Worm (Caenorhabditis elegans) whole organism, midembryonic: ENCODE results near the gene tir-1.

ENCODE experiments used
- T22C8.4 ChIP-seq: fragments of 200-800 bp; sonication (Bioruptor generic); IDR thresholded peaks from 2 replicates; pipeline ENCODE4 v1.3.6; 2022; ENCODE audit warnings: missing genetic modification characterization, missing compliant biosample characterization
- cog-1 ChIP-seq: sonication (generic microtip); optimal IDR thresholded peaks from 2 replicates; lab custom pipeline; 2016; ENCODE audit warnings: missing genetic modification characterization, missing compliant biosample characterization
- flt-1 ChIP-seq: fragments of 200-800 bp; sonication (Bioruptor generic); IDR thresholded peaks from 2 replicates; pipeline ENCODE4 v1.3.6; 2022; ENCODE audit warnings: missing genetic modification characterization, missing compliant biosample characterization
- klf-2 ChIP-seq: fragments of 200-800 bp; sonication (Bioruptor generic); conservative IDR thresholded peaks from 2 replicates; pipeline ENCODE4 v1.3.6; 2022; ENCODE audit warnings: missing genetic modification reagents, missing genetic modification characterization, missing compliant biosample characterization
- med-1 ChIP-seq: sonication (generic microtip); optimal IDR thresholded peaks from 2 replicates; lab custom pipeline; 2017; ENCODE audit warnings: missing genetic modification characterization, mild to moderate bottlenecking, missing compliant biosample characterization, antibody characterized with exemption, missing genetic modification reagents; ENCODE audit not compliant: insufficient read depth
- ref-1 ChIP-seq: fragments of 200-800 bp; sonication (Bioruptor generic); conservative IDR thresholded peaks from 2 replicates; pipeline ENCODE4 v1.3.6; 2022; ENCODE audit warnings: missing genetic modification reagents, missing genetic modification characterization, missing compliant biosample characterization
- tab-1 ChIP-seq: fragments of 200-800 bp; sonication (Bioruptor generic); IDR thresholded peaks from 2 replicates; pipeline ENCODE4 v1.3.6; 2022; ENCODE audit warnings: missing genetic modification characterization, missing compliant biosample characterization
- ztf-23 ChIP-seq: fragments of 200-800 bp; sonication (Bioruptor generic); IDR thresholded peaks from 2 replicates; pipeline ENCODE4 v1.3.6; 2022; ENCODE audit warnings: missing genetic modification reagents, missing genetic modification characterization, missing compliant biosample characterization
- ztf-29 ChIP-seq: fragments of 200-800 bp; sonication (Bioruptor generic); IDR thresholded peaks from 2 replicates; pipeline ENCODE4 v1.3.6; 2022; ENCODE audit warnings: missing genetic modification reagents, missing genetic modification characterization, missing compliant biosample characterization

ce11 chrIII:3829105-3829504 is 72.3 kb downstream of the tir-1 start, which contains the start of gene cnnm-5:
- TF ChIP-seq ref-1 (GFP tag; lab: Robert Waterston, UW) (no peak), ztf-29 (GFP tag; lab: Robert Waterston, UW) (no peak), flt-1 (GFP tag; lab: Robert Waterston, UW) (no peak), med-1 (GFP tag; lab: Kevin White, UChicago) (no peak), cog-1 (no peak), T22C8.4 (GFP tag; lab: Robert Waterston, UW) (no peak), klf-2 (GFP tag; lab: Robert Waterston, UW) (no peak), ztf-23 (GFP tag; lab: Robert Waterston, UW) (no peak), tab-1 (GFP tag; lab: Robert Waterston, UW) (no peak)
